Worm (Caenorhabditis elegans) whole organism, midembryonic: ENCODE measurements around the gene K10H10.9.

Experiments
- cog-1 ChIP-seq: sonication (generic microtip); optimal IDR thresholded peaks from 2 replicates; lab custom pipeline; 2016; ENCODE audit warnings: missing genetic modification characterization, missing compliant biosample characterization
- ztf-23 ChIP-seq: fragments of 200-800 bp; sonication (Bioruptor generic); IDR thresholded peaks from 2 replicates; pipeline ENCODE4 v1.3.6; 2022; ENCODE audit warnings: missing genetic modification reagents, missing genetic modification characterization, missing compliant biosample characterization
- ztf-29 ChIP-seq: fragments of 200-800 bp; sonication (Bioruptor generic); IDR thresholded peaks from 2 replicates; pipeline ENCODE4 v1.3.6; 2022; ENCODE audit warnings: missing genetic modification reagents, missing genetic modification characterization, missing compliant biosample characterization

DNA sequence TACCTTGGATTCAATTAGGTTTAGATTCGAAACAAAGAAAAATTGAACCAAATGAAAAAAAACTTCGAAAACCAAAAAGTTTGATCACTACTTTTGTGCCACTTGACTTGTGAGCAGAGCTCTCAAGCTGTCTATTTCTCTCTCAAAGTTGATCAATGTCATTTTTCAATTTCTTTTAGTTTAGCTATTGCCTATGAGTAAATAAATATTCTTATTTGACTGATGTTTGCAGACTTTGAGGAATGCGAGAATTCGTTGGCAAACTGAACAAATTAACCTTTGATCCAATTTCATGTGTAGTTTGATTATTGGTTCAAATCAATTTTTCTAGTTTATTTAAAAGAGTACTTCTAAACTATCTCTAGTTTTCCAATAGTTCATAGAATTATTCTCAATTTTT is 31.1 kb downstream of the K10H10.9 start:
- TF ChIP-seq cog-1 (tag; lab: Kevin White, UChicago) (no peak), ztf-29 (GFP tag; lab: Robert Waterston, UW) (no peak), ztf-23 (GFP tag; lab: Robert Waterston, UW) (no peak)
